Worm (Caenorhabditis elegans) whole organism, mixed stage, embryonic: ENCODE results near the gene srlf-32.

Source experiments
- M03D4.4 ChIP-seq: sonication (generic microtip); optimal IDR thresholded peaks from 2 replicates; lab custom pipeline; 2017; ENCODE audit warnings: mild to moderate bottlenecking, missing genetic modification characterization, missing compliant biosample characterization
- bed-3 ChIP-seq: fragments of 200-800 bp; sonication (Bioruptor generic); optimal IDR thresholded peaks from 3 replicates; lab custom pipeline; 2018; ENCODE audit warnings: mild to moderate bottlenecking, missing genetic modification characterization, moderate library complexity, missing compliant biosample characterization
- blmp-1 ChIP-seq: fragments of 150-350 bp; optimal IDR thresholded peaks from 2 replicates; lab custom pipeline; 2014; ENCODE audit warnings: missing biosample characterization, missing genetic modification characterization
- ceh-39 ChIP-seq: fragments of 150-350 bp; optimal IDR thresholded peaks from 2 replicates; lab custom pipeline; 2014; ENCODE audit warnings: missing biosample characterization, missing genetic modification characterization
- ceh-43 ChIP-seq: fragments of 200-800 bp; sonication (Bioruptor generic); optimal IDR thresholded peaks from 2 replicates; lab custom pipeline; 2018; ENCODE audit warnings: mild to moderate bottlenecking, missing genetic modification characterization, moderate library complexity, missing compliant biosample characterization
- ceh-83 ChIP-seq: fragments of 200-800 bp; sonication (Bioruptor generic); optimal IDR thresholded peaks from 2 replicates; lab custom pipeline; 2018; ENCODE audit warnings: mild to moderate bottlenecking, missing genetic modification characterization, missing compliant biosample characterization
- ces-1 ChIP-seq: fragments of 150-350 bp; optimal IDR thresholded peaks from 2 replicates; lab custom pipeline; 2014; ENCODE audit warnings: missing biosample characterization, missing genetic modification reagents, missing genetic modification characterization
- drap-1 ChIP-seq: fragments of 200-800 bp; sonication (Bioruptor generic); optimal IDR thresholded peaks from 3 replicates; lab custom pipeline; 2018; ENCODE audit warnings: mild to moderate bottlenecking, missing genetic modification characterization, missing compliant biosample characterization
- elt-1 ChIP-seq: sonication (generic microtip); optimal IDR thresholded peaks from 2 replicates; lab custom pipeline; 2017; ENCODE audit warnings: missing genetic modification characterization, mild to moderate bottlenecking, missing compliant biosample characterization, antibody characterized with exemption, moderate library complexity, borderline replicate concordance; ENCODE audit not compliant: insufficient read depth
- elt-3 ChIP-seq: fragments of 150-350 bp; optimal IDR thresholded peaks from 2 replicates; lab custom pipeline; 2014; ENCODE audit warnings: missing biosample characterization, missing genetic modification characterization
- ham-2 ChIP-seq: fragments of 200-800 bp; sonication (Bioruptor generic); optimal IDR thresholded peaks from 2 replicates; lab custom pipeline; 2018; ENCODE audit warnings: mild to moderate bottlenecking, missing genetic modification characterization, missing compliant biosample characterization
- hlh-1 ChIP-seq: fragments of 150-350 bp; optimal IDR thresholded peaks from 2 replicates; lab custom pipeline; 2014; ENCODE audit warnings: missing biosample characterization, missing genetic modification reagents, missing genetic modification characterization
- lin-13 ChIP-seq: fragments of 150-350 bp; optimal IDR thresholded peaks from 2 replicates; lab custom pipeline; 2014; ENCODE audit warnings: missing biosample characterization, missing genetic modification characterization
- lin-32 ChIP-seq: fragments of 200-800 bp; sonication (Bioruptor generic); optimal IDR thresholded peaks from 2 replicates; lab custom pipeline; 2018; ENCODE audit warnings: mild to moderate bottlenecking, missing genetic modification characterization, missing compliant biosample characterization
- lsy-2 ChIP-seq: fragments of 150-350 bp; optimal IDR thresholded peaks from 2 replicates; lab custom pipeline; 2014; ENCODE audit warnings: missing biosample characterization, missing genetic modification characterization
- mab-5 ChIP-seq: fragments of 150-350 bp; optimal IDR thresholded peaks from 2 replicates; lab custom pipeline; 2014; ENCODE audit warnings: missing biosample characterization, missing genetic modification characterization
- mep-1 ChIP-seq: fragments of 150-350 bp; optimal IDR thresholded peaks from 2 replicates; lab custom pipeline; 2017; ENCODE audit warnings: missing biosample characterization, missing genetic modification reagents, missing genetic modification characterization, inconsistent platforms
- mls-2 ChIP-seq: sonication (generic microtip); optimal IDR thresholded peaks from 2 replicates; lab custom pipeline; 2016; ENCODE audit warnings: mild to moderate bottlenecking, missing genetic modification characterization, moderate library complexity, missing compliant biosample characterization
- nhr-12 ChIP-seq: fragments of 150-350 bp; optimal IDR thresholded peaks from 2 replicates; lab custom pipeline; 2014; ENCODE audit warnings: missing biosample characterization, missing genetic modification characterization
- nhr-2 ChIP-seq: fragments of 150-350 bp; optimal IDR thresholded peaks from 2 replicates; lab custom pipeline; 2014; ENCODE audit warnings: missing biosample characterization, missing genetic modification characterization
- nhr-237 ChIP-seq: fragments of 150-350 bp; optimal IDR thresholded peaks from 2 replicates; lab custom pipeline; 2014; ENCODE audit warnings: missing biosample characterization, missing genetic modification characterization
- nhr-28 ChIP-seq: fragments of 150-350 bp; optimal IDR thresholded peaks from 2 replicates; lab custom pipeline; 2014; ENCODE audit warnings: missing biosample characterization, missing genetic modification characterization
- pha-4 ChIP-seq: fragments of 150-350 bp; optimal IDR thresholded peaks from 2 replicates; lab custom pipeline; 2018; ENCODE audit warnings: missing biosample characterization, missing genetic modification reagents, missing genetic modification characterization
- sem-2 ChIP-seq: fragments of 200-800 bp; sonication (Bioruptor generic); optimal IDR thresholded peaks from 2 replicates; lab custom pipeline; 2018; ENCODE audit warnings: mild to moderate bottlenecking, missing genetic modification characterization, missing compliant biosample characterization
- snpc-4 ChIP-seq: fragments of 150-350 bp; optimal IDR thresholded peaks from 2 replicates; lab custom pipeline; 2014; ENCODE audit warnings: missing biosample characterization, missing genetic modification characterization
- tbx-8 ChIP-seq: fragments of 200-800 bp; sonication (Bioruptor generic); optimal IDR thresholded peaks from 2 replicates; lab custom pipeline; 2018; ENCODE audit warnings: mild to moderate bottlenecking, missing genetic modification characterization, moderate library complexity, missing compliant biosample characterization
- unc-120 ChIP-seq: sonication (generic microtip); optimal IDR thresholded peaks from 2 replicates; lab custom pipeline; 2017; ENCODE audit warnings: missing genetic modification characterization, missing compliant biosample characterization; ENCODE audit not compliant: poor library complexity, severe bottlenecking
- unc-39 ChIP-seq: fragments of 150-350 bp; optimal IDR thresholded peaks from 2 replicates; lab custom pipeline; 2014; ENCODE audit warnings: missing biosample characterization, missing genetic modification characterization
- unc-62 ChIP-seq: fragments of 150-350 bp; optimal IDR thresholded peaks from 2 replicates; lab custom pipeline; 2014; ENCODE audit warnings: missing biosample characterization, missing genetic modification reagents, missing genetic modification characterization
- zip-8 ChIP-seq: fragments of 150-350 bp; optimal IDR thresholded peaks from 2 replicates; lab custom pipeline; 2014; ENCODE audit warnings: missing biosample characterization, missing genetic modification characterization
- ztf-11 ChIP-seq: fragments of 150-350 bp; optimal IDR thresholded peaks from 2 replicates; lab custom pipeline; 2014; ENCODE audit warnings: missing biosample characterization, missing genetic modification characterization

The srlf-32 gene

ce11 chrIV:11902832-11903231, 23.0 kb upstream of the srlf-32 start:
- TF ChIP-seq pha-4 (tag; lab: Kevin White, UChicago), result no peak
- no peak for TF ChIP-seq mls-2 (tag; lab: Kevin White, UChicago)
- TF ChIP-seq hlh-1 (tag; lab: Kevin White, UChicago), result no peak
- no peak for TF ChIP-seq unc-120 (tag; lab: Kevin White, UChicago)
- TF ChIP-seq bed-3 (GFP tag; lab: Kevin White, UChicago), result no peak
- TF ChIP-seq ces-1, result no peak
- TF ChIP-seq zip-8 (tag; lab: Kevin White, UChicago), result no peak
- TF ChIP-seq elt-1 (tag; lab: Kevin White, UChicago), result no peak
- TF ChIP-seq mab-5 (tag; lab: Kevin White, UChicago), result no peak
- TF ChIP-seq mep-1, result no peak
- TF ChIP-seq unc-62 (GFP tag; lab: Kevin White, UChicago), result no peak
- TF ChIP-seq ceh-43, result no peak
- TF ChIP-seq M03D4.4 (tag; lab: Kevin White, UChicago), result no peak
- TF ChIP-seq lin-13 (tag; lab: Kevin White, UChicago), result no peak
- no peak for TF ChIP-seq ztf-11
- no peak for TF ChIP-seq nhr-237 (tag; lab: Kevin White, UChicago)
- TF ChIP-seq tbx-8 (GFP tag; lab: Kevin White, UChicago), result no peak

- no peak for TF ChIP-seq nhr-237 (tag; lab: Kevin White, UChicago)
- peak; percentile 5 for TF ChIP-seq elt-1 (tag; lab: Kevin White, UChicago)
- no peak for TF ChIP-seq ztf-11
These were observed 22.1 kb upstream of the srlf-32 start for ce11 chrIV:11903676-11904075.

ce11 chrIV:11908733-11909132, 17.1 kb upstream of the srlf-32 start:
- TF ChIP-seq snpc-4 (tag; lab: Kevin White, UChicago) (no peak), elt-3 (tag; lab: Kevin White, UChicago) (no peak), nhr-2 (tag; lab: Kevin White, UChicago) (no peak), blmp-1 (tag; lab: Kevin White, UChicago) (no peak)

ce11 chrIV:11911723-11912122, 14.1 kb upstream of the srlf-32 start, which contains the start of gene VZK822L.2:
Gene VZK822L.2, plus strand, starts transcription at chrIV:11912023.
- TF ChIP-seq tbx-8 (GFP tag; lab: Kevin White, UChicago) (no peak), lsy-2 (tag; lab: Kevin White, UChicago) (no peak), blmp-1 (tag; lab: Kevin White, UChicago) (no peak), elt-3 (tag; lab: Kevin White, UChicago) (no peak), ceh-39 (tag; lab: Kevin White, UChicago) (no peak), lin-32 (no peak), elt-1 (tag; lab: Kevin White, UChicago) (no peak), nhr-12 (tag; lab: Kevin White, UChicago) (no peak), drap-1 (no peak)

- TF ChIP-seq bed-3 (GFP tag; lab: Kevin White, UChicago) (no peak), nhr-2 (tag; lab: Kevin White, UChicago) (no peak), lin-32 (no peak), unc-120 (tag; lab: Kevin White, UChicago) (no peak), ham-2 (GFP tag; lab: Kevin White, UChicago) (no peak), nhr-12 (tag; lab: Kevin White, UChicago) (no peak), unc-62 (GFP tag; lab: Kevin White, UChicago) (no peak), mls-2 (tag; lab: Kevin White, UChicago) (no peak), blmp-1 (tag; lab: Kevin White, UChicago) (no peak), tbx-8 (GFP tag; lab: Kevin White, UChicago) (no peak), unc-39 (tag; lab: Kevin White, UChicago) (no peak), ceh-83 (GFP tag; lab: Kevin White, UChicago) (no peak), sem-2 (GFP tag; lab: Kevin White, UChicago) (no peak), nhr-28 (no peak), snpc-4 (tag; lab: Kevin White, UChicago) (no peak), nhr-237 (tag; lab: Kevin White, UChicago) (no peak), mep-1 (no peak)
These were observed 12.4 kb upstream of the srlf-32 start for ce11 chrIV:11913295-11913940.
